Fruit fly (Drosophila melanogaster) whole organism: ENCODE data around the gene Lcp65Ab2.

Experiments
- CG8478 ChIP-seq: fragments of >200 bp; optimal IDR thresholded peaks from 2 replicates; lab custom pipeline; 2018; ENCODE audit warnings: inconsistent platforms
- Dll ChIP-seq: fragments of >200 bp; optimal IDR thresholded peaks from 2 replicates; lab custom pipeline; 2017
- EcR ChIP-seq, 2 experiments: fragments of >200 bp; optimal IDR thresholded peaks; 2 replicates each; lab custom pipeline; 2017; ENCODE audit warnings: missing biosample characterization in 2 of 2, missing genetic modification characterization in 2 of 2, missing genetic modification reagents in 2 of 2
- pan ChIP-seq: fragments of >200 bp; optimal IDR thresholded peaks from 2 replicates; lab custom pipeline; 2017
- psq ChIP-seq: fragments of >200 bp; optimal IDR thresholded peaks from 2 replicates; lab custom pipeline; 2017
- usp ChIP-seq: fragments of >200 bp; optimal IDR thresholded peaks from 2 replicates; lab custom pipeline; 2017; ENCODE audit warnings: missing biosample characterization, missing genetic modification characterization, mixed read lengths

Gene Lcp65Ab2

dm6 chr3L:6124616-6125408, 21.7 kb upstream of the Lcp65Ab2 start:
- no peak for TF ChIP-seq pan (lab: Kevin White, UChicago)
- no peak for TF ChIP-seq EcR (GFP tag; optimal IDR thresholded peaks at IDR 0.05; lab: Kevin White, UChicago)

DNA sequence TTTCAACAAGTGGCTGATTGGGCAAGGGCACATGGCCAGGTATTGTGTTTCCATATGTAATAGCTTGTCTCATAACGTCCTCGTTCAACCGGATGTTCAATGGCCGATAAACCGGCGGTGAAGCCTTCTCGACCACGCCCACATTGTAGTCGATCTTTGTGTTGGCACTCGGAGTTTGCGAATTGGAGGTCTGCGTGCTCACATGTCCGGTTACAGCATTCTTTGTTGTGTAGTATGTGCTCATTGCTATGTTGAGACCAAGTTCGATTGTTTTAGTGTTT, 21.1 kb upstream of the Lcp65Ab2 start:
- TF ChIP-seq Dll (lab: Kevin White, UChicago) (no peak), psq (lab: Kevin White, UChicago) (no peak), pan (lab: Kevin White, UChicago) (no peak), CG8478 (lab: Kevin White, UChicago) (no peak), usp (GFP tag; lab: Kevin White, UChicago) (no peak), EcR (GFP tag; optimal IDR thresholded peaks at IDR 0.05; lab: Kevin White, UChicago) (no peak)

dm6 chr3L:6129591-6129990, 16.9 kb upstream of the Lcp65Ab2 start:
- TF ChIP-seq usp (GFP tag; lab: Kevin White, UChicago): no peak
- no peak for TF ChIP-seq Dll (lab: Kevin White, UChicago)
- TF ChIP-seq psq (lab: Kevin White, UChicago): no peak
- no peak for TF ChIP-seq CG8478 (lab: Kevin White, UChicago)
- TF ChIP-seq pan (lab: Kevin White, UChicago): no peak
- TF ChIP-seq EcR (GFP tag; optimal IDR thresholded peaks at IDR 0.05; lab: Kevin White, UChicago): no peak

dm6 chr3L:6130944-6131343, 15.5 kb upstream of the Lcp65Ab2 start, which contains the start of gene Lcp65Ag3:
Gene Lcp65Ag3 (minus strand): TSS chr3L:6130989.
- TF ChIP-seq psq (lab: Kevin White, UChicago) (no peak), CG8478 (lab: Kevin White, UChicago) (no peak), EcR (GFP tag; optimal IDR thresholded peaks at IDR 0.05; lab: Kevin White, UChicago) (no peak), usp (GFP tag; lab: Kevin White, UChicago) (no peak), Dll (lab: Kevin White, UChicago) (no peak), pan (lab: Kevin White, UChicago) (no peak)

DNA sequence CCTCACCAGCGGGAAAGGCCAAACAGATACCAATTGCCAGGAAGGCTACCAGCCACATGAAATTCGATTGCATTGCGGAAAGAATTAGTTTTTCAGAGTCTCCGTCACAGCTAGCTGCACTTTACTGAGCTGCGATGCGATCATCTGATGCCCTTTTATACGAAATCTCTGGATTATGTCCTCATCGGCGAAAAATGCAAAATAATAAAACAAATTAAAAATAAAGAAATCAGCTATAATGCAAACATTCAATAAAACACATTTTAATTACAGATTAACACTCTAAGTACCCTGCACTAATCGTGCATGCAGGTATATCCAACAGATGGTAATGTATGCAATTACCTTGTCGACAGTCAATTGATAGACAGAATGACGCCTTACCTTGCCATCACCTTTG, 14.5 kb upstream of the Lcp65Ab2 start, which contains the start of gene Cpr65Au:
TSS of gene Cpr65Au (minus strand) at position 101 of the 400 bp plus-strand sequence.
- TF ChIP-seq usp (GFP tag; lab: Kevin White, UChicago) (no peak), psq (lab: Kevin White, UChicago) (no peak), pan (lab: Kevin White, UChicago) (no peak), Dll (lab: Kevin White, UChicago) (no peak), EcR (GFP tag; optimal IDR thresholded peaks at IDR 0.05; lab: Kevin White, UChicago) (no peak), CG8478 (lab: Kevin White, UChicago) (no peak)

- TF ChIP-seq EcR (GFP tag; optimal IDR thresholded peaks at IDR 0.05; lab: Kevin White, UChicago) (no peak), usp (GFP tag; lab: Kevin White, UChicago) (no peak), CG8478 (lab: Kevin White, UChicago) (no peak)
These were observed 12.9 kb upstream of the Lcp65Ab2 start, which contains the start of gene Lcp65Ag2 for dm6 chr3L:6133546-6133945. Gene Lcp65Ag2 (minus strand): TSS chr3L:6133593.

DNA sequence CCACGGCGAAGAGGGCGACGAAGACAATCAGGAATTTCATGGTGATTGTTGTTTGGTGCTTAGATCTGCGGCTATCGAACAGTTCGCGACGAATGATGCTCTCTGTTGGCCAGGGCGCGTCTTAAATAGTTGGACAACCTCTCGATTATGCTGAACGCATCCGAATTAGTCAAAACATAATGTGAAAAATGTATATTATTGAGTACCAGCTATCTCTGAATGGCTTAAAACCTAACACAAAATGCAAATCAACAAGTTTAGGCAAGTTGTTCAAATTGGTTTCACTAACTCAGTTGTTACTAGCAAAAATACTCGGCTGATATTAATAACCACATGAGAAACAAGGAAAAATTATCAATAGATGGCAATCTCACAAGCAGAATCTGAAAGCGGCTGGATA, 11.3 kb upstream of the Lcp65Ab2 start, which contains the start of gene Lcp65Ag1:
TSS of gene Lcp65Ag1 (minus strand) at position 101 of the 400 bp plus-strand sequence.
- TF ChIP-seq pan (lab: Kevin White, UChicago) (no peak), Dll (lab: Kevin White, UChicago) (no peak), EcR (GFP tag; optimal IDR thresholded peaks at IDR 0.05; lab: Kevin White, UChicago) (no peak), psq (lab: Kevin White, UChicago) (no peak), usp (GFP tag; lab: Kevin White, UChicago) (no peak)

DNA sequence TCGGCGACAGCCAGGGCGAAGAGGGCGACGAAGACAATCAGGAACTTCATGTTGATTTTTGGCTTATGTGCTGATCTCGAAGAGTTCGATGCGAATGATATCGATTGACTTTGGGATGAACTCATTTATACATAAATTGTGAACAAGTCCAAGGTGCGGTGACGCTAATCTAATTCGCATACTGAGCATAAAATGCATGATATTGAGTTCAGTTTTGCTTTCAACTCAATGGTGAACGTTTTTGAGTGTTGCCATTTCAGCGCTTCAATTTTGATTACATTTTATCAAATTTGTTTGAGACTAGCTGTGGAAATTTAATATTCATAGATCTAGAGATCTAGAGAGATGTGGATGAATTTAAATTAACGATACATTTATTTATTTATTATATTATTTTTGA, 9.8 kb upstream of the Lcp65Ab2 start, which contains the start of gene Lcp65Af:
TSS of gene Lcp65Af (minus strand) at position 101 of the 400 bp plus-strand sequence.
- TF ChIP-seq Dll (lab: Kevin White, UChicago) (no peak), CG8478 (lab: Kevin White, UChicago) (no peak), usp (GFP tag; lab: Kevin White, UChicago) (no peak), psq (lab: Kevin White, UChicago) (no peak), pan (lab: Kevin White, UChicago) (no peak), EcR (GFP tag; optimal IDR thresholded peaks at IDR 0.05; lab: Kevin White, UChicago) (no peak)

- TF ChIP-seq CG8478 (lab: Kevin White, UChicago) (no peak), Dll (lab: Kevin White, UChicago) (no peak), psq (lab: Kevin White, UChicago) (no peak), usp (GFP tag; lab: Kevin White, UChicago) (no peak), EcR (GFP tag; optimal IDR thresholded peaks at IDR 0.05; lab: Kevin White, UChicago) (no peak), pan (lab: Kevin White, UChicago) (no peak)
These were observed 8.5 kb upstream of the Lcp65Ab2 start, which contains the start of gene Lcp65Ae for dm6 chr3L:6138018-6138417. Gene Lcp65Ae (minus strand): TSS chr3L:6138118.

dm6 chr3L:6138586-6138985, 7.9 kb upstream of the Lcp65Ab2 start:
- TF ChIP-seq CG8478 (lab: Kevin White, UChicago) (no peak), pan (lab: Kevin White, UChicago) (no peak), psq (lab: Kevin White, UChicago) (no peak)

- TF ChIP-seq CG8478 (lab: Kevin White, UChicago): no peak
- no peak for TF ChIP-seq Dll (lab: Kevin White, UChicago)
- TF ChIP-seq psq (lab: Kevin White, UChicago): no peak
- TF ChIP-seq usp (GFP tag; lab: Kevin White, UChicago): no peak
- no peak for TF ChIP-seq pan (lab: Kevin White, UChicago)
- no peak for TF ChIP-seq EcR (GFP tag; optimal IDR thresholded peaks at IDR 0.05; lab: Kevin White, UChicago)
These were observed 6.4 kb upstream of the Lcp65Ab2 start, which contains the start of gene Cpr65Av for dm6 chr3L:6139924-6140574. Gene Cpr65Av (minus strand): TSS chr3L:6139974.
